Fruit fly (Drosophila melanogaster) whole organism, embryonic: ENCODE data around the gene UQCR-14.

Experiments used
- ATbp ChIP-seq: fragments of 200-800 bp; sonication (Bioruptor generic); optimal IDR thresholded peaks from 2 replicates; lab custom pipeline; 2017; ENCODE audit warnings: missing biosample characterization, mild to moderate bottlenecking, missing genetic modification characterization, missing genetic modification reagents
- Ada2b ChIP-seq: fragments of 200-800 bp; sonication (Bioruptor generic); IDR thresholded peaks from 2 replicates; pipeline ENCODE4 v1.3.6; 2022; ENCODE audit warnings: missing biosample characterization, missing genetic modification characterization
- Awh ChIP-seq: fragments of 200-800 bp; sonication (Bioruptor generic); IDR thresholded peaks from 2 replicates; pipeline ENCODE4, ENCODE4 v1.3.6; 2022; ENCODE audit warnings: missing biosample characterization, missing genetic modification characterization
- C15 ChIP-seq: fragments of 200-800 bp; sonication (Bioruptor generic); IDR thresholded peaks from 3 replicates; pipeline ENCODE4 v1.3.6; 2022; ENCODE audit warnings: missing biosample characterization, missing genetic modification characterization
- CG11093 ChIP-seq: fragments of 200-800 bp; sonication (Bioruptor generic); IDR thresholded peaks from 3 replicates; pipeline ENCODE4 v1.3.6; 2022; ENCODE audit warnings: missing biosample characterization, missing genetic modification characterization
- CG11695 ChIP-seq: fragments of 200-800 bp; sonication (Bioruptor generic); IDR thresholded peaks from 3 replicates; pipeline ENCODE4 v1.3.6; 2022; ENCODE audit warnings: missing biosample characterization, missing genetic modification characterization
- CG12391 ChIP-seq: fragments of 200-800 bp; sonication (Bioruptor generic); optimal IDR thresholded peaks from 3 replicates; lab custom pipeline; 2018; ENCODE audit warnings: missing biosample characterization, mild to moderate bottlenecking, missing genetic modification characterization, moderate library complexity
- CG16813 ChIP-seq: fragments of 200-800 bp; sonication (Bioruptor generic); IDR thresholded peaks from 3 replicates; pipeline ENCODE4 v1.3.6; 2022; ENCODE audit warnings: missing biosample characterization, missing genetic modification characterization; ENCODE audit not compliant: partially characterized antibody
- CG17361 ChIP-seq: fragments of 200-800 bp; sonication (Bioruptor generic); IDR thresholded peaks from 3 replicates; pipeline ENCODE4 v1.3.6; 2022; ENCODE audit warnings: missing biosample characterization, missing genetic modification characterization
- CG18262 ChIP-seq: fragments of 200-800 bp; optimal IDR thresholded peaks from 3 replicates; lab custom pipeline; 2019; ENCODE audit warnings: missing biosample characterization, mild to moderate bottlenecking, missing genetic modification characterization, moderate library complexity
- CG2120 ChIP-seq: fragments of 200-800 bp; sonication (Bioruptor generic); optimal IDR thresholded peaks from 3 replicates; lab custom pipeline; 2016; ENCODE audit warnings: missing biosample characterization, missing genetic modification characterization
- CG31365 ChIP-seq: fragments of 200-800 bp; sonication (Bioruptor generic); optimal IDR thresholded peaks from 2 replicates; lab custom pipeline; 2018; ENCODE audit warnings: missing biosample characterization, mild to moderate bottlenecking, missing genetic modification characterization
- CG31388 ChIP-seq: fragments of 200-800 bp; sonication (Bioruptor generic); optimal IDR thresholded peaks from 2 replicates; lab custom pipeline; 2016; ENCODE audit warnings: missing biosample characterization, missing genetic modification characterization
- CG33213 ChIP-seq: fragments of 200-800 bp; sonication (Bioruptor generic); optimal IDR thresholded peaks from 3 replicates; lab custom pipeline; 2016; ENCODE audit warnings: missing biosample characterization, missing genetic modification characterization
- CG34376 ChIP-seq: fragments of 200-800 bp; sonication (Bioruptor generic); optimal IDR thresholded peaks from 2 replicates; lab custom pipeline; 2018; ENCODE audit warnings: missing biosample characterization, mild to moderate bottlenecking, missing genetic modification characterization
- CG3838 ChIP-seq: fragments of 200-800 bp; sonication (Bioruptor generic); optimal IDR thresholded peaks from 3 replicates; lab custom pipeline; 2016; ENCODE audit warnings: missing biosample characterization, missing genetic modification characterization
- CG6813 ChIP-seq: fragments of 200-800 bp; sonication (Bioruptor generic); optimal IDR thresholded peaks from 2 replicates; lab custom pipeline; 2017; ENCODE audit warnings: missing biosample characterization, missing genetic modification characterization, mild to moderate bottlenecking, moderate library complexity, missing genetic modification reagents
- CG7271 ChIP-seq: fragments of 200-800 bp; sonication (Bioruptor generic); optimal IDR thresholded peaks from 2 replicates; lab custom pipeline; 2018; ENCODE audit warnings: missing biosample characterization, mild to moderate bottlenecking, missing genetic modification characterization, moderate library complexity
- CG9609 ChIP-seq: fragments of 200-800 bp; sonication (Bioruptor generic); optimal IDR thresholded peaks from 3 replicates; lab custom pipeline; 2016; ENCODE audit warnings: missing biosample characterization, missing genetic modification characterization
- CkIIα-i1 ChIP-seq: fragments of 200-800 bp; sonication (Bioruptor generic); IDR thresholded peaks from 2 replicates; pipeline ENCODE4 v1.3.6; 2022; ENCODE audit warnings: missing biosample characterization, missing genetic modification characterization
- Deaf1 ChIP-seq: fragments of 200-800 bp; optimal IDR thresholded peaks from 3 replicates; lab custom pipeline; 2019; ENCODE audit warnings: missing biosample characterization, mild to moderate bottlenecking, missing genetic modification characterization, moderate library complexity
- Eip74EF ChIP-seq, 2 experiments: fragments of 200-800 bp in 1 of 2; fragments of >200 bp in 1 of 2; sonication (Bioruptor generic) in 1 of 2; optimal IDR thresholded peaks; 2 replicates each; lab custom pipeline; 2017 to 2019; ENCODE audit warnings: missing biosample characterization in 2 of 2, missing genetic modification characterization in 2 of 2, mild to moderate bottlenecking in 1 of 2, moderate library complexity in 1 of 2
- Ets97D ChIP-seq: fragments of 200-800 bp; sonication (Bioruptor generic); optimal IDR thresholded peaks from 3 replicates; lab custom pipeline; 2016; ENCODE audit warnings: missing biosample characterization, missing genetic modification characterization
- Gug ChIP-seq: fragments of 200-800 bp; sonication (Bioruptor generic); IDR thresholded peaks from 4 replicates; pipeline ENCODE4 v1.3.6; 2022; ENCODE audit warnings: missing biosample characterization, missing genetic modification characterization
- NC2β ChIP-seq: fragments of 200-800 bp; sonication (Bioruptor generic); optimal IDR thresholded peaks from 2 replicates; lab custom pipeline; 2016; ENCODE audit warnings: missing biosample characterization, missing genetic modification characterization
- Ptx1 ChIP-seq: fragments of 200-800 bp; sonication (Bioruptor generic); IDR thresholded peaks from 2 replicates; pipeline ENCODE4 v1.3.6; 2022; ENCODE audit warnings: missing biosample characterization, missing genetic modification characterization
- Scr ChIP-seq: fragments of 200-800 bp; sonication (Bioruptor generic); IDR thresholded peaks from 2 replicates; pipeline ENCODE4 v1.3.6; 2022; ENCODE audit warnings: missing biosample characterization, missing genetic modification characterization; ENCODE audit not compliant: partially characterized antibody
- YL-1 ChIP-seq: fragments of 200-800 bp; sonication (Bioruptor generic); optimal IDR thresholded peaks from 3 replicates; lab custom pipeline; 2017; ENCODE audit warnings: missing biosample characterization, mild to moderate bottlenecking, missing genetic modification characterization
- aop ChIP-seq: fragments of 200-800 bp; sonication (Bioruptor generic); IDR thresholded peaks from 2 replicates; pipeline ENCODE4 v1.3.6; 2022; ENCODE audit warnings: missing biosample characterization, missing genetic modification characterization
- chinmo ChIP-seq: fragments of 200-800 bp; sonication (Bioruptor generic); IDR thresholded peaks from 4 replicates; pipeline ENCODE4 v1.3.6; 2022; ENCODE audit warnings: missing biosample characterization, missing genetic modification characterization; ENCODE audit not compliant: partially characterized antibody
- dan ChIP-seq: fragments of 200-800 bp; sonication (Bioruptor generic); IDR thresholded peaks from 2 replicates; pipeline ENCODE4 v1.3.6; 2022; ENCODE audit warnings: missing biosample characterization, missing genetic modification characterization
- danr ChIP-seq: fragments of 200-800 bp; sonication (Bioruptor generic); IDR thresholded peaks from 2 replicates; pipeline ENCODE4 v1.3.6; 2022; ENCODE audit warnings: missing biosample characterization, missing genetic modification characterization
- dysf ChIP-seq: fragments of 200-800 bp; sonication (Bioruptor generic); IDR thresholded peaks from 3 replicates; pipeline ENCODE4 v1.3.6; 2022; ENCODE audit warnings: missing biosample characterization, missing genetic modification characterization
- eve ChIP-seq, 2 experiments: fragments of >200 bp; optimal IDR thresholded peaks; 2 replicates each; lab custom pipeline; 2017; ENCODE audit warnings: missing biosample characterization in 2 of 2, missing genetic modification characterization in 2 of 2
- grau ChIP-seq: fragments of 200-800 bp; optimal IDR thresholded peaks from 3 replicates; lab custom pipeline; 2019; ENCODE audit warnings: missing biosample characterization, mild to moderate bottlenecking, missing genetic modification characterization, moderate library complexity
- hbn ChIP-seq: fragments of 200-800 bp; sonication (Bioruptor generic); IDR thresholded peaks from 2 replicates; pipeline ENCODE4 v1.3.6; 2022; ENCODE audit warnings: missing biosample characterization, missing genetic modification characterization; ENCODE audit not compliant: partially characterized antibody
- knrl ChIP-seq: fragments of 200-800 bp; sonication (Bioruptor generic); IDR thresholded peaks from 3 replicates; pipeline ENCODE4 v1.3.6; 2022; ENCODE audit warnings: missing biosample characterization, missing genetic modification characterization; ENCODE audit not compliant: partially characterized antibody
- lbe ChIP-seq: fragments of 200-800 bp; sonication (Bioruptor generic); optimal IDR thresholded peaks from 2 replicates; lab custom pipeline; 2016; ENCODE audit warnings: missing biosample characterization, mild to moderate bottlenecking, missing genetic modification characterization
- lola ChIP-seq, 3 experiments: fragments of >200 bp in 2 of 3; fragments of 200-800 bp in 1 of 3; sonication (Bioruptor generic) in 1 of 3; optimal IDR thresholded peaks; 2 replicates each; lab custom pipeline; 2017 to 2019; ENCODE audit warnings: missing biosample characterization in 3 of 3, missing genetic modification characterization in 3 of 3, mild to moderate bottlenecking in 1 of 3, moderate library complexity in 1 of 3
- lov ChIP-seq, 2 experiments: fragments of 200-800 bp in 1 of 2; fragments of >200 bp in 1 of 2; sonication (Bioruptor generic) in 1 of 2; IDR thresholded peaks in 1 of 2; optimal IDR thresholded peaks in 1 of 2; 2 replicates in 1 of 2; 3 replicates in 1 of 2; pipeline versions ENCODE4 v1.3.6 to Lab custom; 2017 to 2022; ENCODE audit warnings: missing biosample characterization in 1 of 2, missing genetic modification characterization in 1 of 2
- luna ChIP-seq: fragments of 200-800 bp; sonication (Bioruptor generic); optimal IDR thresholded peaks from 2 replicates; lab custom pipeline; 2016; ENCODE audit warnings: missing biosample characterization, missing genetic modification characterization
- pan ChIP-seq, 4 experiments: fragments of >200 bp in 3 of 4; fragments of 200-800 bp in 1 of 4; sonication (Bioruptor generic) in 1 of 4; optimal IDR thresholded peaks in 3 of 4; IDR thresholded peaks in 1 of 4; 2 replicates each; pipeline versions ENCODE4 v1.3.6 to Lab custom; 2017 to 2022; ENCODE audit warnings: missing biosample characterization in 2 of 4, missing genetic modification characterization in 2 of 4, mixed read lengths in 1 of 4
- pita ChIP-seq: fragments of 200-800 bp; sonication (Bioruptor generic); optimal IDR thresholded peaks from 2 replicates; lab custom pipeline; 2017; ENCODE audit warnings: missing biosample characterization, mild to moderate bottlenecking, missing genetic modification characterization
- run ChIP-seq: fragments of 200-800 bp; sonication (Bioruptor generic); optimal IDR thresholded peaks from 3 replicates; lab custom pipeline; 2018; ENCODE audit warnings: missing biosample characterization, mild to moderate bottlenecking, missing genetic modification characterization
- stc ChIP-seq: fragments of 200-800 bp; sonication (Bioruptor generic); IDR thresholded peaks from 2 replicates; pipeline ENCODE4 v1.3.6; 2022; ENCODE audit warnings: missing biosample characterization, missing genetic modification characterization
- tio ChIP-seq: fragments of 200-800 bp; sonication (Bioruptor generic); optimal IDR thresholded peaks from 2 replicates; lab custom pipeline; 2017; ENCODE audit warnings: missing biosample characterization, missing genetic modification characterization, inconsistent platforms
- toy ChIP-seq: fragments of 200-800 bp; sonication (Bioruptor generic); IDR thresholded peaks from 2 replicates; pipeline ENCODE4 v1.3.6; 2022; ENCODE audit warnings: missing biosample characterization, missing genetic modification characterization
- ttk ChIP-seq: fragments of 200-800 bp; sonication (Bioruptor generic); IDR thresholded peaks from 2 replicates; pipeline ENCODE4 v2.1.2; 2022; ENCODE audit warnings: missing biosample characterization, missing genetic modification characterization
- zfh1 ChIP-seq: fragments of 200-800 bp; sonication (Bioruptor generic); IDR thresholded peaks from 3 replicates; pipeline ENCODE4 v1.3.6; 2022; ENCODE audit warnings: missing biosample characterization, missing genetic modification characterization

Gene UQCR-14

dm6 chrX:16263415-16263814, 22.7 kb upstream of the UQCR-14 start (continued):
- TF ChIP-seq hbn (no peak), NC2β (GFP tag; lab: Kevin White, UChicago) (peak; percentile 42), CG11695 (GFP tag; lab: Robert Waterston, UW) (peak; percentile 78), knrl (GFP tag; lab: Robert Waterston, UW) (no peak), CG7271 (tag; lab: Kevin White, UChicago) (peak; percentile 29), CG17361 (peak; percentile 72), CG16813 (GFP tag; lab: Robert Waterston, UW) (no peak), CG34376 (GFP tag; lab: Kevin White, UChicago) (peak; percentile 56), pita (GFP tag; lab: Kevin White, UChicago) (no peak), CG9609 (GFP tag; lab: Kevin White, UChicago) (peak; percentile 12), CG31388 (peak; percentile 49), C15 (GFP tag; lab: Robert Waterston, UW) (0 out of 3 replicates have a peak, but pooled peaks have one; percentile 13), CG11093 (GFP tag; lab: Robert Waterston, UW) (peak; percentile 62; the same call in 1 of the 3 replicates), lov (optimal IDR thresholded peaks at IDR 0.05; lab: Kevin White, UChicago) (no peak), lov (GFP tag; IDR thresholded peaks at IDR 0.05; lab: Robert Waterston, UW) (0 out of 3 replicates have a peak, but pooled peaks have one; percentile 66), Deaf1 (tag; lab: Kevin White, UChicago) (peak; percentile 50), danr (GFP tag; lab: Robert Waterston, UW) (peak; percentile 39; the same call in 1 of the 2 replicates), pan (optimal IDR thresholded peaks at IDR 0.05; lab: Kevin White, UChicago) (no peak), pan (GFP tag; optimal IDR thresholded peaks at IDR 0.05 in 1 of 2, IDR thresholded peaks at IDR 0.05 in 1 of 2) (peak in 1 of 2 experiments; percentile 74), run (peak; percentile 66), eve (GFP tag; optimal IDR thresholded peaks at IDR 0.05; lab: Kevin White, UChicago) (no peak), luna (GFP tag; lab: Kevin White, UChicago) (peak; percentile 26), zfh1 (GFP tag; lab: Robert Waterston, UW) (peak; percentile 85), Ptx1 (GFP tag; lab: Robert Waterston, UW) (peak; percentile 81), Scr (GFP tag; lab: Robert Waterston, UW) (no peak), aop (no peak), CG31365 (peak; percentile 35), YL-1 (GFP tag; lab: Kevin White, UChicago) (no peak), CG2120 (GFP tag; lab: Kevin White, UChicago) (peak; percentile 73), CG3838 (no peak), lbe (GFP tag; lab: Kevin White, UChicago) (no peak), CkIIα-i1 (GFP tag; lab: Robert Waterston, UW) (no peak; the same call in 1 of the 2 replicates), Ets97D (GFP tag; lab: Kevin White, UChicago) (peak; percentile 18), ttk (peak; percentile 76), Awh (GFP tag; lab: Robert Waterston, UW) (peak; percentile 86), Ada2b (GFP tag; lab: Robert Waterston, UW) (peak; percentile 85), CG33213 (GFP tag; lab: Kevin White, UChicago) (peak; percentile 22), stc (GFP tag; lab: Robert Waterston, UW) (peak; percentile 68), Gug (GFP tag; lab: Robert Waterston, UW) (peak; percentile 57; the same call in 2 of the 4 replicates), ATbp (GFP tag; lab: Kevin White, UChicago) (peak; percentile 72), Eip74EF (GFP tag; optimal IDR thresholded peaks at IDR 0.05; lab: Kevin White, UChicago) (peak in 1 of 2 experiments; percentile 64), chinmo (GFP tag; lab: Robert Waterston, UW) (no peak), toy (no peak), lola (GFP tag; optimal IDR thresholded peaks at IDR 0.05; lab: Kevin White, UChicago) (peak in 1 of 3 experiments; percentile 79), grau (tag; lab: Kevin White, UChicago) (peak; percentile 81), CG18262 (peak; percentile 79), tio (GFP tag; lab: Kevin White, UChicago) (no peak), CG6813 (GFP tag; lab: Kevin White, UChicago) (peak; percentile 79), dysf (GFP tag; lab: Robert Waterston, UW) (peak; percentile 83), dan (GFP tag; lab: Robert Waterston, UW) (0 out of 2 replicates have a peak, but pooled peaks have one; percentile 39), CG12391 (tag; lab: Kevin White, UChicago) (peak; percentile 82)
